Fruit fly (Drosophila melanogaster): ENCODE data around the gene CG11755.

CG11755 gene

DNA sequence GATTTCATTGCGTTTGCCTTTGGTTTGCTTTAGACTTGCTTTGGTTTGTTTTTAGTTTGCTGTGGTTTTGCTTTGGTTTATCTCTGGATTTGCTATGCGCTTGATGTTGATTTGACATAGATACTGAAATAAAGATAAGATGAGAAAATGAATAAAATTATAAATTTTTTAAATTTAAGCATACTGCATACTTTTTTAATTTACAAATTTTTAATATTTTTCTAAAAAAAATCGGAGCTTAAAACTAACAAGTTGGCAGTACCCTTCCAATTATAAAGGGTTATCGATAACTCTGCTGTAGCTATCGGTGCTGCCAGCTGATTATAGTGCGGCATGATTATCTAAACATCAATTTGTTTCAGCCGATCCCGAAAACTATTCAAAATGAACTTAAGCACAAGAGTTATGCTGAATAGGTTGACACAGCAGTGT is 2.9 kb upstream of the CG11755 start, which contains the start of gene mRpL19 (continued):
- TF ChIP-seq Oli (tag; optimal IDR thresholded peaks at IDR 0.05) (no peak), gt (GFP tag; IDR thresholded peaks at IDR 0.05) (no peak), CG18599 (GFP tag; optimal IDR thresholded peaks at IDR 0.05) (peak; percentile 71), CG34422 (GFP tag; IDR thresholded peaks at IDR 0.05) (peak; percentile 55; the same call in 1 of the 3 replicates), B-H1 (GFP tag; IDR thresholded peaks at IDR 0.05) (no peak), CG1024 (GFP tag; IDR thresholded peaks at IDR 0.05) (no peak), Kr (GFP tag; optimal IDR thresholded peaks at IDR 0.05) (peak; percentile 45), Sry-β (GFP tag; optimal IDR thresholded peaks at IDR 0.05) (no peak), Hr3 (GFP tag; optimal IDR thresholded peaks at IDR 0.05) (peak; percentile 18), Mes4 (GFP tag; optimal IDR thresholded peaks at IDR 0.05) (no peak), Dip2 (GFP tag; IDR thresholded peaks at IDR 0.05) (no peak), grn (GFP tag; optimal IDR thresholded peaks at IDR 0.05) (peak; percentile 91), Dp (GFP tag; optimal IDR thresholded peaks at IDR 0.05) (peak; percentile 31), CG9437 (GFP tag; optimal IDR thresholded peaks at IDR 0.05) (no peak), chinmo (GFP tag; IDR thresholded peaks at IDR 0.05; ENCODE audit: partially characterized antibody) (0 out of 4 replicates have a peak, but pooled peaks have one; percentile 40), Sox102F (GFP tag; optimal IDR thresholded peaks at IDR 0.05) (peak; percentile 22), gsb (GFP tag; IDR thresholded peaks at IDR 0.05) (no peak), CG10431 (GFP tag; optimal IDR thresholded peaks at IDR 0.05) (peak; percentile 31), hth (optimal IDR thresholded peaks at IDR 0.05) (no peak), lola (GFP tag; optimal IDR thresholded peaks at IDR 0.05) (peak in 1 of 3 experiments; percentile 51), GATAe (GFP tag; conservative IDR thresholded peaks at IDR 0.05) (no peak), CG10959 (GFP tag; IDR thresholded peaks at IDR 0.05) (no peak), ssp (GFP tag; IDR thresholded peaks at IDR 0.05) (no peak), CG6813 (GFP tag; optimal IDR thresholded peaks at IDR 0.05) (no peak), kah (GFP tag; optimal IDR thresholded peaks at IDR 0.05) (no peak), CG4360 (GFP tag; IDR thresholded peaks at IDR 0.05) (no peak), Bgb (GFP tag; IDR thresholded peaks at IDR 0.05; ENCODE audit: partially characterized antibody) (peak; percentile 72), TFAM (GFP tag; optimal IDR thresholded peaks at IDR 0.05) (no peak), Hand (GFP tag; optimal IDR thresholded peaks at IDR 0.05) (peak; percentile 32), CG13287 (GFP tag; IDR thresholded peaks at IDR 0.05; ENCODE audit: partially characterized antibody) (peak; percentile 80), btn (GFP tag; optimal IDR thresholded peaks at IDR 0.05) (no peak), CG7745 (tag; optimal IDR thresholded peaks at IDR 0.05) (no peak), CG9932 (GFP tag; IDR thresholded peaks at IDR 0.05) (no peak), slou (GFP tag; optimal IDR thresholded peaks at IDR 0.05) (no peak), fd102C (GFP tag; optimal IDR thresholded peaks at IDR 0.05) (no peak), aop (GFP tag; IDR thresholded peaks at IDR 0.05) (no peak), Adf1 (GFP tag; IDR thresholded peaks at IDR 0.05) (peak; percentile 37; the same call in 1 of the 2 replicates), lov (optimal IDR thresholded peaks at IDR 0.05) (no peak), lov (GFP tag; IDR thresholded peaks at IDR 0.05) (no peak), CG3065 (GFP tag; optimal IDR thresholded peaks at IDR 0.05) (no peak), yki (optimal IDR thresholded peaks at IDR 0.05) (no peak), E2f1 (GFP tag; IDR thresholded peaks at IDR 0.05) (no peak), Doc2 (GFP tag; IDR thresholded peaks at IDR 0.05) (no peak), eve (GFP tag; optimal IDR thresholded peaks at IDR 0.05) (no peak), nerfin-1 (tag; optimal IDR thresholded peaks at IDR 0.05) (peak; percentile 43), CG17359 (tag; optimal IDR thresholded peaks at IDR 0.05) (peak; percentile 40), CG16779 (GFP tag; IDR thresholded peaks at IDR 0.05) (no peak), pros (GFP tag; optimal IDR thresholded peaks at IDR 0.05) (no peak), CG2875 (GFP tag; optimal IDR thresholded peaks at IDR 0.05) (no peak), insv (GFP tag; optimal IDR thresholded peaks at IDR 0.05) (peak in 1 of 2 experiments; percentile 23), slbo (GFP tag; IDR thresholded peaks at IDR 0.05) (peak; percentile 22; the same call in 1 of the 2 replicates), CG32767 (GFP tag; IDR thresholded peaks at IDR 0.05) (no peak)

Measured in whole organism, embryonic.